Fruit fly (Drosophila melanogaster): Measurements from ENCODE around the gene CG14331.

The CG14331 gene

dm6 chr3R:17404155-17404554 is 36.4 kb downstream of the CG14331 start:
- peak; percentile 59 for TF ChIP-seq tai (GFP tag; optimal IDR thresholded peaks at IDR 0.05)
- TF ChIP-seq psq (GFP tag; optimal IDR thresholded peaks at IDR 0.05), result no peak
- TF ChIP-seq pan (optimal IDR thresholded peaks at IDR 0.05), result no peak
- no peak for TF ChIP-seq Dif (GFP tag; optimal IDR thresholded peaks at IDR 0.05; ENCODE audit: partially characterized antibody)
- peak; percentile 77 for TF ChIP-seq Hr83 (GFP tag; optimal IDR thresholded peaks at IDR 0.05; ENCODE audit: poor library complexity, severe bottlenecking)
- no peak for TF ChIP-seq Myc (optimal IDR thresholded peaks at IDR 0.05)
- no peak for TF ChIP-seq Hr78 (GFP tag; optimal IDR thresholded peaks at IDR 0.05)
- no peak for TF ChIP-seq Vsx2 (GFP tag; optimal IDR thresholded peaks at IDR 0.05; ENCODE audit: partially characterized antibody)
- TF ChIP-seq N (GFP tag; optimal IDR thresholded peaks at IDR 0.05), result no peak
- peak; percentile 72 for TF ChIP-seq rgr (GFP tag; optimal IDR thresholded peaks at IDR 0.05)
- TF ChIP-seq CG32264 (GFP tag; optimal IDR thresholded peaks at IDR 0.05), result no peak
- no peak for TF ChIP-seq dsf (GFP tag; optimal IDR thresholded peaks at IDR 0.05; ENCODE audit: borderline replicate concordance)
- no peak for TF ChIP-seq sv (GFP tag; optimal IDR thresholded peaks at IDR 0.05)
- no peak for TF ChIP-seq jim (GFP tag; optimal IDR thresholded peaks at IDR 0.05)
- no peak for TF ChIP-seq dmrt93B (GFP tag; optimal IDR thresholded peaks at IDR 0.05)
- peak in 1 of 2 experiments; percentile 5 for TF ChIP-seq foxo (GFP tag; optimal IDR thresholded peaks at IDR 0.05)
- peak; percentile 16 for TF ChIP-seq h (GFP tag; optimal IDR thresholded peaks at IDR 0.05)
- peak; percentile 36 for TF ChIP-seq Jra (GFP tag; optimal IDR thresholded peaks at IDR 0.05)
- TF ChIP-seq Hnf4 (GFP tag; optimal IDR thresholded peaks at IDR 0.05), result peak; percentile 78
- TF ChIP-seq lola (GFP tag; optimal IDR thresholded peaks at IDR 0.05), result no peak
- peak; percentile 2 for TF ChIP-seq fru (GFP tag; optimal IDR thresholded peaks at IDR 0.05)
- TF ChIP-seq br (GFP tag; optimal IDR thresholded peaks at IDR 0.05), result peak; percentile 55
- no peak for TF ChIP-seq Dfd (GFP tag; optimal IDR thresholded peaks at IDR 0.05)
- TF ChIP-seq woc (GFP tag; optimal IDR thresholded peaks at IDR 0.05), result no peak
- no peak for TF ChIP-seq GATAd (GFP tag; optimal IDR thresholded peaks at IDR 0.05)
- TF ChIP-seq sage (GFP tag; optimal IDR thresholded peaks at IDR 0.05), result no peak
- peak; percentile 40 for TF ChIP-seq brk (GFP tag; optimal IDR thresholded peaks at IDR 0.05)
- no peak for TF ChIP-seq Rel (GFP tag; optimal IDR thresholded peaks at IDR 0.05)
- TF ChIP-seq Rel (tag; optimal IDR thresholded peaks at IDR 0.05), result no peak
- no peak for TF ChIP-seq Sp1 (GFP tag; optimal IDR thresholded peaks at IDR 0.05)
- no peak for TF ChIP-seq CG9705 (GFP tag; optimal IDR thresholded peaks at IDR 0.05)
- no peak for TF ChIP-seq Mio (GFP tag; optimal IDR thresholded peaks at IDR 0.05)
- no peak for TF ChIP-seq CrebA (GFP tag; optimal IDR thresholded peaks at IDR 0.05; ENCODE audit: borderline replicate concordance)
- no peak for TF ChIP-seq dl (GFP tag; optimal IDR thresholded peaks at IDR 0.05; ENCODE audit: insufficient read depth in 1 of 2, partially characterized antibody in 2 of 2)
- peak; percentile 60 for TF ChIP-seq OdsH (GFP tag; optimal IDR thresholded peaks at IDR 0.05)
- TF ChIP-seq usp (GFP tag; optimal IDR thresholded peaks at IDR 0.05), result no peak
- TF ChIP-seq ey (GFP tag; optimal IDR thresholded peaks at IDR 0.05), result no peak
- peak; percentile 12 for TF ChIP-seq HLH106 (tag; optimal IDR thresholded peaks at IDR 0.05)
- TF ChIP-seq Abd-B (GFP tag; optimal IDR thresholded peaks at IDR 0.05), result no peak

- TF ChIP-seq Vsx2 (GFP tag; optimal IDR thresholded peaks at IDR 0.05; ENCODE audit: partially characterized antibody) (peak; percentile 45), brk (GFP tag; optimal IDR thresholded peaks at IDR 0.05) (no peak)
Observed at dm6 chr3R:17403618-17404017, 36.9 kb downstream of the CG14331 start, which contains the start of gene CG34280. CG34280 (minus strand) TSS chr3R:17403718.

dm6 chr3R:17403188-17403587 is 37.3 kb downstream of the CG14331 start, which contains the start of gene CG34279:
CG34279 (minus strand) TSS chr3R:17403288.
- TF ChIP-seq rgr (GFP tag; optimal IDR thresholded peaks at IDR 0.05), result peak; percentile 21
- TF ChIP-seq lola (GFP tag; optimal IDR thresholded peaks at IDR 0.05), result no peak
- peak; percentile 11 for TF ChIP-seq Hnf4 (GFP tag; optimal IDR thresholded peaks at IDR 0.05)
- TF ChIP-seq dl (GFP tag; optimal IDR thresholded peaks at IDR 0.05; ENCODE audit: insufficient read depth in 1 of 2, partially characterized antibody in 2 of 2), result no peak
- TF ChIP-seq Sp1 (GFP tag; optimal IDR thresholded peaks at IDR 0.05), result no peak
- no peak for TF ChIP-seq Mio (GFP tag; optimal IDR thresholded peaks at IDR 0.05)
- peak; percentile 34 for TF ChIP-seq h (GFP tag; optimal IDR thresholded peaks at IDR 0.05)
